Worm (Caenorhabditis elegans): ENCODE results near the gene Y25C1A.7.

Gene Y25C1A.7

ce11 chrII:3091268-3091667, 20.4 kb upstream of the Y25C1A.7 start, which contains the start of gene srg-21:
Gene srg-21 (minus strand): TSS chrII:3091368.
- TF ChIP-seq zip-5 (tag; optimal IDR thresholded peaks at IDR 0.05) (no peak), C38D4.7 (GFP tag; optimal IDR thresholded peaks at IDR 0.05) (no peak), nfya-1 (tag; optimal IDR thresholded peaks at IDR 0.05) (no peak), ceh-45 (GFP tag; IDR thresholded peaks at IDR 0.05) (no peak), hlh-6 (tag; optimal IDR thresholded peaks at IDR 0.05) (no peak), ceh-22 (tag; optimal IDR thresholded peaks at IDR 0.05) (no peak), mec-3 (tag; optimal IDR thresholded peaks at IDR 0.05; ENCODE audit: borderline replicate concordance) (no peak), lin-11 (tag; optimal IDR thresholded peaks at IDR 0.05) (no peak), ceh-6 (GFP tag; optimal IDR thresholded peaks at IDR 0.05) (no peak), ztf-16 (tag; optimal IDR thresholded peaks at IDR 0.05) (no peak), nhr-11 (tag; optimal IDR thresholded peaks at IDR 0.05) (no peak), syd-9 (tag; optimal IDR thresholded peaks at IDR 0.05) (no peak), F13H6.1 (tag; optimal IDR thresholded peaks at IDR 0.05) (no peak), unc-3 (GFP tag; conservative IDR thresholded peaks at IDR 0.05) (no peak), unc-3 (tag; optimal IDR thresholded peaks at IDR 0.05) (no peak), che-1 (tag; optimal IDR thresholded peaks at IDR 0.05) (no peak), ceh-18 (tag; optimal IDR thresholded peaks at IDR 0.05) (no peak), ttx-3 (tag; optimal IDR thresholded peaks at IDR 0.05) (no peak), ref-2 (tag; optimal IDR thresholded peaks at IDR 0.05) (no peak), ceh-31 (tag; optimal IDR thresholded peaks at IDR 0.05) (no peak)

ce11 chrII:3087134-3087533, 16.3 kb upstream of the Y25C1A.7 start:
- TF ChIP-seq ceh-34 (tag; optimal IDR thresholded peaks at IDR 0.05) (no peak), pax-1 (tag; optimal IDR thresholded peaks at IDR 0.05) (no peak), eyg-1 (tag; optimal IDR thresholded peaks at IDR 0.05) (no peak), dmd-4 (tag; optimal IDR thresholded peaks at IDR 0.05; ENCODE audit: borderline replicate concordance) (no peak), pros-1 (tag; optimal IDR thresholded peaks at IDR 0.05) (no peak), nhr-232 (tag; optimal IDR thresholded peaks at IDR 0.05) (no peak), C38D4.7 (GFP tag; optimal IDR thresholded peaks at IDR 0.05) (no peak), hlh-6 (tag; optimal IDR thresholded peaks at IDR 0.05) (no peak), fkh-6 (tag; optimal IDR thresholded peaks at IDR 0.05) (no peak), ceh-48 (tag; optimal IDR thresholded peaks at IDR 0.05) (no peak), tbx-7 (tag; optimal IDR thresholded peaks at IDR 0.05) (no peak)

ce11 chrII:3078496-3078895, 7.6 kb upstream of the Y25C1A.7 start, which contains the start of gene copb-1:
Gene copb-1 (plus strand): TSS chrII:3078796.
- TF ChIP-seq tbx-7 (tag; optimal IDR thresholded peaks at IDR 0.05), result no peak

- peak; percentile 94 for TF ChIP-seq nfya-1 (tag; optimal IDR thresholded peaks at IDR 0.05)
- TF ChIP-seq ceh-2 (tag; optimal IDR thresholded peaks at IDR 0.05), result peak; percentile 34
- TF ChIP-seq ceh-14 (tag; optimal IDR thresholded peaks at IDR 0.05), result peak; percentile 38
- TF ChIP-seq unc-86 (tag; optimal IDR thresholded peaks at IDR 0.05), result peak; percentile 15
- TF ChIP-seq unc-55 (GFP tag; optimal IDR thresholded peaks at IDR 0.05), result peak; percentile 71
- peak; percentile 79 for TF ChIP-seq ceh-31 (tag; optimal IDR thresholded peaks at IDR 0.05)
- TF ChIP-seq nhr-232 (tag; optimal IDR thresholded peaks at IDR 0.05), result no peak
- peak; percentile 82 for TF ChIP-seq hlh-30 (tag; optimal IDR thresholded peaks at IDR 0.05; ENCODE audit: insufficient read depth)
- TF ChIP-seq pros-1 (tag; optimal IDR thresholded peaks at IDR 0.05), result no peak
- TF ChIP-seq pax-1 (tag; optimal IDR thresholded peaks at IDR 0.05), result no peak
- peak; percentile 53 for TF ChIP-seq sox-4 (tag; optimal IDR thresholded peaks at IDR 0.05)
- peak; percentile 93 for TF ChIP-seq ceh-34 (tag; optimal IDR thresholded peaks at IDR 0.05)
- TF ChIP-seq tbx-2 (tag; optimal IDR thresholded peaks at IDR 0.05), result peak; percentile 63
- TF ChIP-seq hlh-13 (GFP tag; optimal IDR thresholded peaks at IDR 0.05), result no peak
- no peak for TF ChIP-seq Y22D7AL.16 (tag; optimal IDR thresholded peaks at IDR 0.05)
- TF ChIP-seq ceh-18 (tag; optimal IDR thresholded peaks at IDR 0.05), result peak; percentile 49
- peak; percentile 41 for TF ChIP-seq T23F11.4 (GFP tag; optimal IDR thresholded peaks at IDR 0.05)
- peak; percentile 35 for TF ChIP-seq C08G9.2 (tag; optimal IDR thresholded peaks at IDR 0.05)
- TF ChIP-seq pha-2 (tag; optimal IDR thresholded peaks at IDR 0.05), result peak; percentile 26
- peak; percentile 69 for TF ChIP-seq elt-2 (tag; optimal IDR thresholded peaks at IDR 0.05)
- peak; percentile 15 for TF ChIP-seq che-1 (tag; optimal IDR thresholded peaks at IDR 0.05)
- peak; percentile 59 for TF ChIP-seq rnt-1 (tag; optimal IDR thresholded peaks at IDR 0.05)
- TF ChIP-seq unc-42 (tag; optimal IDR thresholded peaks at IDR 0.05), result peak; percentile 80
- peak; percentile 38 for TF ChIP-seq ceh-6 (GFP tag; optimal IDR thresholded peaks at IDR 0.05)
- no peak for TF ChIP-seq lin-11 (tag; optimal IDR thresholded peaks at IDR 0.05)
- no peak for TF ChIP-seq hlh-15 (tag; optimal IDR thresholded peaks at IDR 0.05)
- TF ChIP-seq C38D4.7 (GFP tag; optimal IDR thresholded peaks at IDR 0.05), result peak; percentile 20
- TF ChIP-seq ama-1 (optimal IDR thresholded peaks at IDR 0.05), result no peak
- no peak for TF ChIP-seq pag-3 (tag; optimal IDR thresholded peaks at IDR 0.05; ENCODE audit: borderline replicate concordance)
Observed at ce11 chrII:3076915-3077314, 6.1 kb upstream of the Y25C1A.7 start, which contains the start of gene Y25C1A.8. Gene Y25C1A.8 (minus strand): TSS chrII:3076959.
